Worm (Caenorhabditis elegans): Measurements from ENCODE around the gene srsx-1.

DNA sequence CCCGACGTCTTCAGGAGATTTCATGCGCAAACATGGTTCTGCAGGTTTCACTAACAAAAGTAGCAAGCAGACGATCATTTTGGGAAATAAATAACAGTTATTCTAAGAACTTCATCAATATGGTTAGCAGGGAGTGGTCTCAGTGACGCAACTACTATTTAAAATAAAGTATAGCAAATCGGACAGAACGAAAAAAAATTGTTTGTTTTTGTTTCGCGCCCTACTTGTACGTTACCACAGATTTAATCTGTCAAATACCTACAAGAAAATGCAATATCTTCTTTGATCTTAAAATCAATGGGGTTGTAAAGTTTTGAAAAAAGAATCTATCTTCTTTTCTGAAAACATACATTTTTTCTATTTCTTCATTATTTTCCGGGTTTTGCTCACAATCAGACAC lies 21.1 kb upstream of the srsx-1 start, which contains the start of gene srz-96:
- TF ChIP-seq sdz-12 (GFP tag; optimal IDR thresholded peaks at IDR 0.05), result no peak
- TF ChIP-seq zfp-3 (GFP tag; conservative IDR thresholded peaks at IDR 0.05), result no peak
- TF ChIP-seq unc-130 (GFP tag; optimal IDR thresholded peaks at IDR 0.05), result no peak
- TF ChIP-seq zag-1 (tag; optimal IDR thresholded peaks at IDR 0.05), result no peak
- TF ChIP-seq fos-1 (tag; optimal IDR thresholded peaks at IDR 0.05), result no peak
- TF ChIP-seq attf-4 (tag; optimal IDR thresholded peaks at IDR 0.05), result no peak
- TF ChIP-seq egl-27 (tag; optimal IDR thresholded peaks at IDR 0.05), result no peak
- no peak for TF ChIP-seq dve-1 (tag; optimal IDR thresholded peaks at IDR 0.05; ENCODE audit: insufficient read depth)
- no peak for TF ChIP-seq mdl-1 (tag; optimal IDR thresholded peaks at IDR 0.05)
- no peak for TF ChIP-seq lsy-2 (tag; optimal IDR thresholded peaks at IDR 0.05)
- no peak for TF ChIP-seq unc-62 (GFP tag; optimal IDR thresholded peaks at IDR 0.05 in 1 of 2)
- TF ChIP-seq unc-62 (tag; optimal IDR thresholded peaks at IDR 0.05), result no peak
- no peak for TF ChIP-seq daf-12 (tag; optimal IDR thresholded peaks at IDR 0.05)
- no peak for TF ChIP-seq skn-1 (tag; optimal IDR thresholded peaks at IDR 0.05)

Data from whole organism, L4 larva.